Worm (Caenorhabditis elegans) whole organism, L2 larva: ENCODE results near the gene zyg-9.

Experiments used
- R02D3.7 ChIP-seq: fragments of 150-350 bp; optimal IDR thresholded peaks from 2 replicates; lab custom pipeline; 2014; ENCODE audit warnings: missing biosample characterization, missing genetic modification characterization
- lsy-2 ChIP-seq, 2 experiments: fragments of 150-350 bp in 1 of 2; sonication (generic microtip) in 1 of 2; optimal IDR thresholded peaks; 2 replicates each; lab custom pipeline; 2014 to 2017; ENCODE audit warnings: missing biosample characterization in 2 of 2, missing genetic modification characterization in 2 of 2
- nhr-11 ChIP-seq: fragments of 150-350 bp; optimal IDR thresholded peaks from 2 replicates; lab custom pipeline; 2014; ENCODE audit warnings: missing biosample characterization, missing genetic modification characterization
- nhr-12 ChIP-seq: fragments of 150-350 bp; optimal IDR thresholded peaks from 2 replicates; lab custom pipeline; 2014; ENCODE audit warnings: missing biosample characterization, missing genetic modification characterization
- nhr-23 ChIP-seq: fragments of 150-350 bp; optimal IDR thresholded peaks from 2 replicates; lab custom pipeline; 2014; ENCODE audit warnings: missing biosample characterization, missing genetic modification reagents, missing genetic modification characterization
- nhr-6 ChIP-seq: fragments of 150-350 bp; optimal IDR thresholded peaks from 2 replicates; lab custom pipeline; 2014; ENCODE audit warnings: missing biosample characterization, missing genetic modification characterization
- nhr-77 ChIP-seq: fragments of 150-350 bp; optimal IDR thresholded peaks from 2 replicates; lab custom pipeline; 2014; ENCODE audit warnings: missing biosample characterization, missing genetic modification characterization
- unc-39 ChIP-seq: fragments of 150-350 bp; optimal IDR thresholded peaks from 2 replicates; lab custom pipeline; 2014; ENCODE audit warnings: missing biosample characterization, missing genetic modification characterization

DNA sequence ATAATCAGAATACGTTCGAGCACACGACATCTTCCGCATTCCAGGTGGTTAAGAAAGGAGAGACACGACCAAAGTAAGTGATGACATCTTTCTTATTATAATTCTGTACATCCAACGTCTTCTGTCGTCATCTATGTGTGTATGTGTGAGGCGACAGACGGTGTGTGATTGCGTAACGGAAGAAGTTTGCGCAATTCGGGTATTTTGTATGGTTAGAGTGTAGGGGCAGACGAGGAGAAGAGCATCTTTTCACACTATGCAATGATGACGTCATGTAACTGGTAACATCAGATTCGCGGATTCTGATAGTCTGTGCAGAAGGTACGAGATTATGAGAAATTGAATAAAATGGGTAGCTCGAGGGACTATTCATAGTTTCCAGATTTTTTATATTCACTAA, 42.6 kb upstream of the zyg-9 start:
- TF ChIP-seq nhr-77 (tag; lab: Kevin White, UChicago): no peak
- no peak for TF ChIP-seq R02D3.7
- no peak for TF ChIP-seq lsy-2 (tag; optimal IDR thresholded peaks at IDR 0.05; lab: Kevin White, UChicago)
- no peak for TF ChIP-seq unc-39 (tag; lab: Kevin White, UChicago)
- no peak for TF ChIP-seq nhr-6 (tag; lab: Kevin White, UChicago)
- no peak for TF ChIP-seq nhr-11
- TF ChIP-seq nhr-12: no peak
- TF ChIP-seq nhr-23 (tag; lab: Kevin White, UChicago): no peak
